Fruit fly (Drosophila melanogaster) Kc167 (cell line): ENCODE results near the gene Pglym87.

Source experiments
- Myc ChIP-seq: fragments of >200 bp; optimal IDR thresholded peaks from 2 replicates; lab custom pipeline; 2017; ENCODE audit warnings: missing external identifiers
- Sin3A ChIP-seq: fragments of >200 bp; optimal IDR thresholded peaks from 2 replicates; lab custom pipeline; 2018; ENCODE audit warnings: missing external identifiers
- h ChIP-seq: fragments of >200 bp; optimal IDR thresholded peaks from 3 replicates; lab custom pipeline; 2018; ENCODE audit warnings: missing external identifiers
- insv ChIP-seq: fragments of >200 bp; optimal IDR thresholded peaks from 3 replicates; lab custom pipeline; 2018; ENCODE audit warnings: missing external identifiers
- psq ChIP-seq: fragments of >200 bp; optimal IDR thresholded peaks from 2 replicates; lab custom pipeline; 2017; ENCODE audit warnings: missing external identifiers
- ttk ChIP-seq: sonication (Bioruptor generic); optimal IDR thresholded peaks from 2 replicates; lab custom pipeline; 2017; ENCODE audit warnings: missing external identifiers

The Pglym87 gene

DNA sequence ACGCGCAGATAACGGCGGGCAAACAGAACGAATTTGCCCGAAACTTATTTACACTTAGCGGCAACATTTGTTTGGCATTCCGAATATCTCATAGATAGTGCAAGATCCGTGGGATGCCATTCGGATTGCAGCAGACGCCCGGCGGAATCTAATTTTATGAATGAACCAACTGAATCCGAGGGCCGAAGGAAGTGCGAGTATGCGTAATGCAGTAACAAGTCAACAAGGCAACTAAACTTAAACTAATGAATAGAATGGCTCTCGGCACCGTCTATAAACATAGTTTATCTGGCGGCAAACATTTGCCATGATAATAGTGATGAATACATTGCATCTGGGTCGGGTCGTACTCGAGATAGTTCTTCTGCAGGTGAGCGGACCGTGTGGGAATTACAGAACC is 17.7 kb upstream of the Pglym87 start:
- TF ChIP-seq psq: no peak
- no peak for TF ChIP-seq Myc
- no peak for TF ChIP-seq Sin3A (lab: Kevin White, UChicago)
- no peak for TF ChIP-seq h (lab: Kevin White, UChicago)

DNA sequence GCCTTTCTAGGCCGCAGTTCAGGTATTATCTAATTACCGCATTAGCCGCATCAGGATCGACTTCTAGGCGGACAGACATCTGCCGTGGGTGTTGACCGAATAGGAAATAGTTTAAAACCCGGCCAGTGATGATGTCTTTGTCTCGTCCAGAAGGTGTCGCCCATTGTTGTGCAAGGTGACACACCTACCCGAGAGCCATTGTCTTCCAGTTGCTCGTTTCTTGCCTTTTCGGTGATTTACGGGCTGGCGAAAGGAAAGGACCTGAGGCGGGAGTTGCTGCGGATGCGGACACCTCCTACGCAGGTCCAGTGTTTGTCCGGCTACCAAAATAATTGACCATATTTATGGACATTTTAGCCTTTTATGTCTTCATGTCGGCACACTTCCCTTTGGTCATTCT is 15.7 kb upstream of the Pglym87 start:
- TF ChIP-seq psq: no peak
- TF ChIP-seq Sin3A (lab: Kevin White, UChicago): no peak
- no peak for TF ChIP-seq insv (lab: Kevin White, UChicago)
- no peak for TF ChIP-seq ttk
- TF ChIP-seq Myc: no peak
- TF ChIP-seq h (lab: Kevin White, UChicago): no peak

DNA sequence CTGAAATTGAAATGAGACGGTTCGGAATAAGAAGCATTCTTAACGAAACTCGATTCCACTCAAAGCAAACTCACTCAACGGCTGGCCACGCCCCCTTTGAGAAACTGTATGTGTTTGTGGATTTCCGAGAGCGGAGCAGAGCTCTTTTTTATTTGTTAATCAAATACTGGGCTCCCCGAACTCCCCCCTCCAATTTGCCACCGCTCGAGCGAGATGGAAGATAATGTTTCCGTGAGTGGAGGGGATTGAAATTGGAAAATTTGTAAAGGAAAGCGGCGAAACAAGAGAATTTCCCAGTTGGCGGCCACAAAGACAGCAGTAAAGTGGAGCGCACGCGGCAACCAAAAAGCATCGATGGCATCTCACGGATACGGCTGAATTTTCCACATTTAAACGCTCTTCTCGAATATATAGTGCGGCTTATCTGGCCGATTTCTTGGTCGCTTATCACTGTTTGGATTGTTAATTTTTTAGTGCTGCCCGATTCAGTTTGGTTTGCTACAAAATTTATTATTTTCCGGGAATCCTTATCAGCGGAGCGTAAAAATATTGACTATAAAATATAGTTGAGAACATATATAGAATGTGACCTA is 12.0 kb upstream of the Pglym87 start:
- no peak for TF ChIP-seq psq
- TF ChIP-seq insv (lab: Kevin White, UChicago): no peak
- TF ChIP-seq Myc: no peak
- TF ChIP-seq ttk: no peak
- TF ChIP-seq h (lab: Kevin White, UChicago): no peak
- no peak for TF ChIP-seq Sin3A (lab: Kevin White, UChicago)

- TF ChIP-seq Myc (no peak), Sin3A (lab: Kevin White, UChicago) (no peak), insv (lab: Kevin White, UChicago) (no peak), psq (no peak), ttk (no peak), h (lab: Kevin White, UChicago) (no peak)
Observed at dm6 chr3R:12239166-12239565, 6.6 kb upstream of the Pglym87 start, which contains the start of gene Cyp313a3. Cyp313a3 (minus strand) TSS chr3R:12239266.

dm6 chr3R:12236804-12237203 is 4.3 kb upstream of the Pglym87 start, which contains the start of gene Cyp313a2:
Cyp313a2 (minus strand) TSS chr3R:12236904.
- TF ChIP-seq ttk (no peak), insv (lab: Kevin White, UChicago) (no peak), h (lab: Kevin White, UChicago) (no peak), Myc (no peak), Sin3A (lab: Kevin White, UChicago) (no peak), psq (no peak)

dm6 chr3R:12234584-12234983 is 2.1 kb upstream of the Pglym87 start, which contains the start of gene Cyp313a5:
Cyp313a5 (minus strand) TSS chr3R:12234684.
- TF ChIP-seq psq: no peak
- no peak for TF ChIP-seq Sin3A (lab: Kevin White, UChicago)
- no peak for TF ChIP-seq insv (lab: Kevin White, UChicago)
- TF ChIP-seq h (lab: Kevin White, UChicago): no peak
- TF ChIP-seq Myc: no peak
- TF ChIP-seq ttk: no peak

dm6 chr3R:12229113-12229512 is 3.4 kb downstream of the Pglym87 start, which contains the start of gene CG3916:
CG3916 (plus strand) TSS chr3R:12229413.
- TF ChIP-seq psq (no peak), Sin3A (lab: Kevin White, UChicago) (no peak), ttk (no peak), insv (lab: Kevin White, UChicago) (no peak), h (lab: Kevin White, UChicago) (no peak), Myc (no peak)

- no peak for TF ChIP-seq h (lab: Kevin White, UChicago)
- TF ChIP-seq Myc: no peak
- TF ChIP-seq ttk: no peak
Observed at dm6 chr3R:12226239-12226638, 6.3 kb downstream of the Pglym87 start, which contains the start of gene CG12256. CG12256 (minus strand) TSS chr3R:12226339.

- TF ChIP-seq Sin3A (lab: Kevin White, UChicago) (no peak), Myc (no peak), ttk (no peak), h (lab: Kevin White, UChicago) (no peak), insv (lab: Kevin White, UChicago) (no peak), psq (no peak)
Observed at dm6 chr3R:12224919-12225318, 7.6 kb downstream of the Pglym87 start, which contains the start of gene CG17404. CG17404 (minus strand) TSS chr3R:12225019.

- TF ChIP-seq Myc: no peak
- TF ChIP-seq ttk: no peak
- no peak for TF ChIP-seq psq
- TF ChIP-seq h (lab: Kevin White, UChicago): no peak
- no peak for TF ChIP-seq Sin3A (lab: Kevin White, UChicago)
- no peak for TF ChIP-seq insv (lab: Kevin White, UChicago)
Observed at dm6 chr3R:12222093-12222492, 10.4 kb downstream of the Pglym87 start, which contains the start of gene Rsbp15. Rsbp15 (plus strand) TSS chr3R:12222387.

DNA sequence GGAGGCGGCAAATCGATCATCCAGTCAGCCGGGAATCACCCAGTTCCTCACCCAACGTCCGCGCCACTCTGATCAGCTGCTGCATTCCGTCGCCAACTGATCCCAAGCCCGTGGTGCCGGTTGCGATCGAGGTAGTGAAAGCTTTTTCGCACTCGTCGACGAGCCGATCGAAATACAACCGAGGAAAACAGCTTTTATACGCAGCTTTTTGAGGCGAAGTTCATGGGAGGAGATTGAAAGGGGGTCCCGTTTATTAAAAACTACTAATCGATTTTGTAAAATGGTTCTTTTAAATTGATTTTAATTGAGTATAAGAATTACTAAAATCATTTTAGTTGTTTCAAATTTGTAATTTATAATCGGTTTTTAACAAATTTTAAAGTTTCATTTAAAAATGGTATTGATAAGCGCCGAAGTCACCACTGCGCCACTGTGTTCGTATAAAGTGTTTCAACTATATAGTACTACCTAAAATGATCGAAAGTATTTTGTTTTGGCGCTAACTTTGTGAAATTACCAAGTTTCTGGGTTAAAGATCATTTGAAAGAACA is 11.1 kb downstream of the Pglym87 start, which contains the start of gene CG4860:
Gene CG4860 (minus strand): TSS at position 99 of the 551 bp plus-strand sequence.
- no peak for TF ChIP-seq psq
- TF ChIP-seq insv (lab: Kevin White, UChicago): no peak
- TF ChIP-seq h (lab: Kevin White, UChicago): no peak
- no peak for TF ChIP-seq Myc
- TF ChIP-seq ttk: no peak
- no peak for TF ChIP-seq Sin3A (lab: Kevin White, UChicago)

DNA sequence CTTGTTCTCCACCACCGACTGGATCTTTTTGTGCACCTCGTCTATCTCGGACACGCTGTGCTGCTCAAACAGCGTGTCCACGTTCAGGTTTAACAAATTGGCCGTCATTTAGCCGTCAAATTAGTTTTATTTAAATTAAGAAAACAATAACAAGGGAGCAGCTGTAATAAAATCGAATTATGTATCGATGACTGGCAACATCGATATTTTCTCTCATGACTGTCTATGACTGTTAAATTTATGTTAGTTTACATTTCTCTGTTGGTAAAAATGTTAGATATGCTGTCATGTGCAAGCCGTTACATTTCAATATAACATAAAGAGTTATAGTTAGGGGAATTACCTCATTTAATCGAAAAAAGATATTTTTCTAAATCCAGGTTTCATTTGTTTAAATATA is 13.0 kb downstream of the Pglym87 start, which contains the start of gene Cog1:
Gene Cog1 (minus strand): TSS at position 190 of the 400 bp plus-strand sequence.
- no peak for TF ChIP-seq Myc
- TF ChIP-seq psq: no peak
- no peak for TF ChIP-seq Sin3A (lab: Kevin White, UChicago)
- no peak for TF ChIP-seq ttk
- no peak for TF ChIP-seq h (lab: Kevin White, UChicago)

DNA sequence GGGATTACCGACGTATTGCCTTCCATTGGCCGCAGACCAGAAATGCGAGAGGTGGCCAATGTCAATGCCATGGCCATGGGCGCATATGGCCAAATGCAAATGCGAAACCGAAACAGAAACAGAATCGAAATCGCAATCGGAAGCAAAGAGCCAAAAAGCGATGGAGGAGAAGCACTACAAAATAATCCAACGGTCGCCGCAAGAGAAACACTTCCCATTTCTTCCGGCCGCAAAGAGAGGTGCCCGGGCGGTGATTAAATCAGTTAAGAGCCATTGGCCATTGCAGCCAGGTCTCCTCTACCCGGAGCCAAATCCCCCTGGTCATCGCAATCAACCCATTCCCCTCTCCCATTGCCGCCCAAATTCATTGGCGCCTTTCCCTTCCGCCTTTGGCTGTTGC is 18.3 kb downstream of the Pglym87 start, which contains the start of gene CG14742:
Gene CG14742 (plus strand): TSS at position 301 of the 400 bp plus-strand sequence.
- no peak for TF ChIP-seq Sin3A (lab: Kevin White, UChicago)
- no peak for TF ChIP-seq Myc
- TF ChIP-seq ttk: no peak
- TF ChIP-seq psq: no peak
- TF ChIP-seq h (lab: Kevin White, UChicago): no peak
- TF ChIP-seq insv (lab: Kevin White, UChicago): no peak
